Fruit fly (Drosophila melanogaster) whole organism, adult: ENCODE data around the gene Rrp1.

Source experiments
- CG1620 ChIP-seq: fragments of 200-800 bp; sonication (Bioruptor generic); optimal IDR thresholded peaks from 2 replicates; lab custom pipeline; 2016; ENCODE audit warnings: missing biosample characterization, missing genetic modification characterization
- Crg-1 ChIP-seq: fragments of 200-800 bp; sonication (Bioruptor generic); optimal IDR thresholded peaks from 2 replicates; lab custom pipeline; 2016; ENCODE audit warnings: missing biosample characterization, missing genetic modification characterization
- Mnt ChIP-seq: fragments of 200-800 bp; sonication (Bioruptor generic); optimal IDR thresholded peaks from 2 replicates; lab custom pipeline; 2016; ENCODE audit warnings: missing biosample characterization, mild to moderate bottlenecking, missing genetic modification characterization
- cnc ChIP-seq, 2 experiments: fragments of >200 bp; optimal IDR thresholded peaks; 2 replicates each; lab custom pipeline; 2017
- toe ChIP-seq: fragments of 200-800 bp; sonication (Bioruptor generic); optimal IDR thresholded peaks from 2 replicates; lab custom pipeline; 2016; ENCODE audit warnings: missing biosample characterization, missing genetic modification characterization

DNA sequence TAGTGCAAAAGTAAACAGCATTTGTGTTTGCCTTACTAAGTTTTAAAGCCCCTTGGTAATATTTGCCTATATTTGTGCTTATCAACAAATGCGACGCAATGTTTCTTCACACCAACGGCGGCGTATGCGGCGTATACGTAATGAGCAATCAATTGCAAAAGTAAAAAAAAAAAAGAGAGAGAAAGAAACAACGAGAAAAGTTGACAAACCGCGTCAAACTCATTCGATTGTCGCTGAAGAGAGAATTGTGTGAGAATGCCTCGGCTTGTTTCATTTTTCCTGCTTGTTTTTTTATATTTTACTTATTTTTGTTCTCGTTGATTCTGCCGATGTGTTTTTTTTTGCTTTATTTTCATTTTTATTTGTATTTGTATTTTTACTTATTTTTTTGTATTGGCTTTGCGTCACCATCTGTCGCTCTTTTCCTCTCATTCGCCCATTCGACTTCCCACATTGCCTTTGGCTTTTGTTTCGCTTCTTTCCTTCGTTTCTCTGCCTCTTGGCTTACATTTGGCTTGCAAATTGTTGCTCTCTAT, 48.0 kb downstream of the Rrp1 start:
- TF ChIP-seq Crg-1 (GFP tag; lab: Kevin White, UChicago) = peak; percentile 85
- peak; percentile 70 for TF ChIP-seq Mnt (GFP tag; lab: Kevin White, UChicago)
- peak; percentile 53 for TF ChIP-seq toe (GFP tag; lab: Kevin White, UChicago)
- TF ChIP-seq cnc (optimal IDR thresholded peaks at IDR 0.05; lab: Kevin White, UChicago) = no peak
- peak; percentile 36 for TF ChIP-seq CG1620
